Worm (Caenorhabditis elegans) whole organism, late embryonic: ENCODE measurements around the gene cpr-1.

ENCODE experiments used
- ama-1 ChIP-seq: fragments of 150-350 bp; optimal IDR thresholded peaks from 2 replicates; lab custom pipeline; 2014
- ceh-18 ChIP-seq: sonication (generic microtip); optimal IDR thresholded peaks from 2 replicates; lab custom pipeline; 2016; ENCODE audit warnings: missing genetic modification characterization, missing compliant biosample characterization
- tbx-7 ChIP-seq: sonication (generic microtip); optimal IDR thresholded peaks from 2 replicates; lab custom pipeline; 2016; ENCODE audit warnings: missing genotype, missing genetic modification characterization, missing compliant biosample characterization
- unc-86 ChIP-seq: sonication (generic microtip); optimal IDR thresholded peaks from 2 replicates; lab custom pipeline; 2016; ENCODE audit warnings: missing genetic modification characterization, missing compliant biosample characterization

DNA sequence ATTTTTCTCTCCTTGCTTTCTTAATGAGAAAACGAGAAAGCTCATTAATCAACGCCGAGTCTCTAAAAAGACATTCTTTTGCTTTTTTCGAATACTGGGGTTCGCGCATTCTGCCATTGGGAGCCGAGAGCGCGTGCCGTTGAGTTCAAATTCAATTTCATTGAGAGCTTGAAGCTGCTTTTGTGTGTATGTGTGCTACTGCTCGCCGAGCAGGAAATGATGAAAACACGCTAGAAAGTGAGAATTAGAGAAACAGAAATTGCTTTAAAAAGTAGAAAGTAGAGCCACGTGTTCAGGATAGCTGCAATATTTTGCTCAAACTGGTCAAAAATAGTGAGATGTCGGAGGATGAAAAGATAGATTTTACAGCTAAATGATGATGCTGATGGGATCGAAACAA, 50.3 kb downstream of the cpr-1 start:
- TF ChIP-seq ceh-18 (no peak), ama-1 (lab: Kevin White, UChicago) (no peak), unc-86 (no peak), tbx-7 (tag; lab: Kevin White, UChicago) (no peak)
